Worm (Caenorhabditis elegans): ENCODE data around the gene F54F2.9.

ce11 chrIII:8845114-8845513, 18.1 kb upstream of the F54F2.9 start, which contains the start of gene F44E2.6:
- TF ChIP-seq dao-5 (tag; optimal IDR thresholded peaks at IDR 0.05) (no peak), him-1 (tag; optimal IDR thresholded peaks at IDR 0.05) (no peak), W03F9.2 (tag; optimal IDR thresholded peaks at IDR 0.05) (no peak)
